Worm (Caenorhabditis elegans) whole organism, early embryonic: ENCODE data around the gene dyf-4.

Experiments
- F13C5.2 ChIP-seq: sonication (generic microtip); optimal IDR thresholded peaks from 2 replicates; lab custom pipeline; 2017; ENCODE audit warnings: mild to moderate bottlenecking, missing genetic modification characterization, inconsistent platforms, missing compliant biosample characterization
- ama-1 ChIP-seq: fragments of 150-350 bp; optimal IDR thresholded peaks from 2 replicates; lab custom pipeline; 2014
- ceh-36 ChIP-seq: sonication (generic microtip); optimal IDR thresholded peaks from 2 replicates; lab custom pipeline; 2016; ENCODE audit warnings: missing genetic modification characterization, inconsistent platforms, missing compliant biosample characterization
- flt-1 ChIP-seq: fragments of 200-800 bp; sonication (Bioruptor generic); IDR thresholded peaks from 2 replicates; pipeline ENCODE4 v1.3.6; 2022; ENCODE audit warnings: missing genetic modification characterization, missing compliant biosample characterization
- hmbx-1 ChIP-seq: sonication (generic microtip); optimal IDR thresholded peaks from 2 replicates; lab custom pipeline; 2016; ENCODE audit warnings: mild to moderate bottlenecking, missing genetic modification characterization, missing compliant biosample characterization
- hmg-4 ChIP-seq: fragments of 200-800 bp; sonication (Bioruptor generic); optimal IDR thresholded peaks from 2 replicates; lab custom pipeline; 2018; ENCODE audit warnings: mild to moderate bottlenecking, missing genetic modification characterization, missing compliant biosample characterization
- hnd-1 ChIP-seq: sonication (generic microtip); optimal IDR thresholded peaks from 2 replicates; lab custom pipeline; 2016; ENCODE audit warnings: missing genetic modification characterization, missing compliant biosample characterization
- pes-1 ChIP-seq: fragments of 200-800 bp; sonication (Bioruptor generic); IDR thresholded peaks from 2 replicates; pipeline ENCODE4 v1.3.6; 2022; ENCODE audit warnings: missing genetic modification reagents, missing genetic modification characterization, missing compliant biosample characterization
- scrt-1 ChIP-seq: fragments of 200-800 bp; sonication (Bioruptor generic); IDR thresholded peaks from 2 replicates; pipeline ENCODE4 v1.3.6; 2022; ENCODE audit warnings: missing genetic modification characterization, missing compliant biosample characterization
- sea-1 ChIP-seq: fragments of 200-800 bp; sonication (Bioruptor generic); conservative IDR thresholded peaks from 2 replicates; pipeline ENCODE4 v1.3.6; 2022; ENCODE audit warnings: missing genetic modification characterization, missing compliant biosample characterization
- tbx-11 ChIP-seq: fragments of 200-800 bp; sonication (Bioruptor generic); IDR thresholded peaks from 2 replicates; pipeline ENCODE4 v1.3.6; 2022; ENCODE audit warnings: missing genetic modification characterization, missing compliant biosample characterization
- tbx-37 ChIP-seq: fragments of 200-800 bp; sonication (Bioruptor generic); conservative IDR thresholded peaks from 2 replicates; pipeline ENCODE4 v1.3.6; 2022; ENCODE audit warnings: missing genetic modification reagents, missing genetic modification characterization, missing compliant biosample characterization

ce11 chrV:12513900-12514299, 11.6 kb downstream of the dyf-4 start:
- TF ChIP-seq hmbx-1 (tag; lab: Kevin White, UChicago) (no peak), scrt-1 (GFP tag; lab: Robert Waterston, UW) (no peak), ama-1 (lab: Kevin White, UChicago) (no peak), F13C5.2 (tag; lab: Kevin White, UChicago) (no peak), hnd-1 (tag; lab: Kevin White, UChicago) (no peak), hmg-4 (GFP tag; lab: Kevin White, UChicago) (no peak), sea-1 (GFP tag; lab: Robert Waterston, UW) (no peak), tbx-37 (GFP tag; lab: Robert Waterston, UW) (no peak), pes-1 (GFP tag; lab: Robert Waterston, UW) (no peak), ceh-36 (tag; lab: Kevin White, UChicago) (no peak), tbx-11 (no peak), flt-1 (GFP tag; lab: Robert Waterston, UW) (no peak)
